Worm (Caenorhabditis elegans): Measurements from ENCODE around the gene Y41D4B.1.

DNA sequence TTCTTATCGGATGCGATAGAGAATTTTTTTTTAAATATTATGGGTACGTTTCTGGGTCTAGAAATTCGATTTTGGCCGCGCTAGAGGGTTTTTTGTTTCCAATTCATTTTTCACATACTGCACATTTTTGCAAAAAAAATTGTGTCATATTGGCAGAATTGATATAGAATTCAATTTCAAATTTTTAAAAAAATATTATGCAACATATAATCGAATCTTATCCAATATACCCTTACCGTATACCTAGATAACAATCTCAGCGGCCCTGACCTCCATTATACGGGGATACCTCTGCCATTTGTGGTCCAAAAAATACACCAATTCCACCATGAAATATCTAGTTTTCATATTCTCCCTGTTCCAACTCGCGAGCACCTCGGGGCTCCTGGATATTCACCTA, 40.8 kb upstream of the Y41D4B.1 start, which contains the start of gene cpg-24:
- TF ChIP-seq ama-1 (optimal IDR thresholded peaks at IDR 0.05) (no peak), ets-7 (tag; optimal IDR thresholded peaks at IDR 0.05) (no peak), hmbx-1 (tag; optimal IDR thresholded peaks at IDR 0.05) (no peak), hmg-4 (GFP tag; optimal IDR thresholded peaks at IDR 0.05) (no peak), scrt-1 (GFP tag; IDR thresholded peaks at IDR 0.05) (no peak), tbx-11 (GFP tag; IDR thresholded peaks at IDR 0.05) (no peak), F13C5.2 (tag; optimal IDR thresholded peaks at IDR 0.05) (no peak), B0310.2 (tag; optimal IDR thresholded peaks at IDR 0.05) (no peak), flt-1 (GFP tag; IDR thresholded peaks at IDR 0.05) (no peak), ceh-36 (tag; optimal IDR thresholded peaks at IDR 0.05) (no peak), pes-1 (GFP tag; IDR thresholded peaks at IDR 0.05) (no peak), aly-1 (tag; optimal IDR thresholded peaks at IDR 0.05) (no peak), tbx-37 (GFP tag; conservative IDR thresholded peaks at IDR 0.05) (no peak), sea-1 (GFP tag; conservative IDR thresholded peaks at IDR 0.05) (no peak)
